Fruit fly (Drosophila melanogaster) whole organism, embryonic: ENCODE data around the gene CG43338.

ENCODE experiments used
- CG10431 ChIP-seq: fragments of 200-800 bp; sonication (Bioruptor generic); optimal IDR thresholded peaks from 3 replicates; lab custom pipeline; 2018; ENCODE audit warnings: missing biosample characterization, mild to moderate bottlenecking, missing genetic modification characterization
- CG11696 ChIP-seq: fragments of 200-800 bp; sonication (Bioruptor generic); IDR thresholded peaks from 2 replicates; pipeline ENCODE4 v1.3.6; 2022; ENCODE audit warnings: missing biosample characterization, missing genetic modification characterization
- CG1233 ChIP-seq: fragments of 200-800 bp; sonication (Bioruptor generic); optimal IDR thresholded peaks from 4 replicates; lab custom pipeline; 2018; ENCODE audit warnings: missing biosample characterization, mild to moderate bottlenecking, missing genetic modification characterization
- CG13287 ChIP-seq: fragments of 200-800 bp; sonication (Bioruptor generic); IDR thresholded peaks from 2 replicates; pipeline ENCODE4 v1.3.6; 2022; ENCODE audit warnings: missing biosample characterization, missing genetic modification characterization; ENCODE audit not compliant: partially characterized antibody
- CG13894 ChIP-seq: fragments of 200-800 bp; sonication (Bioruptor generic); optimal IDR thresholded peaks from 3 replicates; lab custom pipeline; 2018; ENCODE audit warnings: missing biosample characterization, mild to moderate bottlenecking, missing genetic modification characterization, moderate library complexity
- CG14667 ChIP-seq: fragments of 200-800 bp; sonication (Bioruptor generic); IDR thresholded peaks from 2 replicates; pipeline ENCODE4 v1.3.6; 2022; ENCODE audit warnings: missing biosample characterization, missing genetic modification characterization
- CG15514 ChIP-seq: fragments of 200-800 bp; sonication (Bioruptor generic); optimal IDR thresholded peaks from 3 replicates; lab custom pipeline; 2017; ENCODE audit warnings: missing biosample characterization, missing genetic modification characterization, mild to moderate bottlenecking, moderate library complexity, missing genetic modification reagents
- CG17912 ChIP-seq: fragments of 200-800 bp; sonication (Bioruptor generic); optimal IDR thresholded peaks from 2 replicates; lab custom pipeline; 2018; ENCODE audit warnings: missing biosample characterization, mild to moderate bottlenecking, missing genetic modification characterization
- CG2120 ChIP-seq: fragments of 200-800 bp; sonication (Bioruptor generic); optimal IDR thresholded peaks from 3 replicates; lab custom pipeline; 2016; ENCODE audit warnings: missing biosample characterization, missing genetic modification characterization
- CG2712 ChIP-seq: fragments of 200-800 bp; optimal IDR thresholded peaks from 3 replicates; lab custom pipeline; 2019; ENCODE audit warnings: missing biosample characterization, mild to moderate bottlenecking, missing genetic modification characterization, moderate library complexity
- CG2875 ChIP-seq: fragments of 200-800 bp; sonication (Bioruptor generic); optimal IDR thresholded peaks from 2 replicates; lab custom pipeline; 2017; ENCODE audit warnings: missing biosample characterization, mild to moderate bottlenecking, missing genetic modification characterization, missing genetic modification reagents
- CG6683 ChIP-seq: fragments of 200-800 bp; sonication (Bioruptor generic); optimal IDR thresholded peaks from 2 replicates; lab custom pipeline; 2017; ENCODE audit warnings: missing biosample characterization, mild to moderate bottlenecking, missing genetic modification characterization, missing genetic modification reagents
- CG7372 ChIP-seq: fragments of 200-800 bp; sonication (Bioruptor generic); IDR thresholded peaks from 2 replicates; pipeline ENCODE4 v1.3.6; 2022; ENCODE audit warnings: missing biosample characterization, missing genetic modification characterization
- CG8281 ChIP-seq: fragments of 200-800 bp; sonication (Bioruptor generic); optimal IDR thresholded peaks from 2 replicates; lab custom pipeline; 2018; ENCODE audit warnings: missing biosample characterization, mild to moderate bottlenecking, missing genetic modification characterization, moderate library complexity
- CG9437 ChIP-seq: fragments of 200-800 bp; sonication (Bioruptor generic); optimal IDR thresholded peaks from 2 replicates; lab custom pipeline; 2018; ENCODE audit warnings: missing biosample characterization, mild to moderate bottlenecking, missing genetic modification characterization
- CkIIα-i1 ChIP-seq: fragments of 200-800 bp; sonication (Bioruptor generic); IDR thresholded peaks from 2 replicates; pipeline ENCODE4 v1.3.6; 2022; ENCODE audit warnings: missing biosample characterization, missing genetic modification characterization
- Ets97D ChIP-seq: fragments of 200-800 bp; sonication (Bioruptor generic); optimal IDR thresholded peaks from 3 replicates; lab custom pipeline; 2016; ENCODE audit warnings: missing biosample characterization, missing genetic modification characterization
- HLH4C ChIP-seq: fragments of 200-800 bp; sonication (Bioruptor generic); IDR thresholded peaks from 3 replicates; pipeline ENCODE4 v1.3.6; 2022; ENCODE audit warnings: missing biosample characterization, missing genetic modification characterization; ENCODE audit not compliant: partially characterized antibody
- HmgD ChIP-seq: fragments of 200-800 bp; sonication (Bioruptor generic); optimal IDR thresholded peaks from 3 replicates; lab custom pipeline; 2016; ENCODE audit warnings: missing biosample characterization, missing genetic modification characterization
- Hr78 ChIP-seq, 2 experiments: fragments of 200-800 bp in 1 of 2; fragments of >200 bp in 1 of 2; sonication (Bioruptor generic) in 1 of 2; optimal IDR thresholded peaks; 2 replicates each; lab custom pipeline; 2017 to 2019; ENCODE audit warnings: missing biosample characterization in 2 of 2, missing genetic modification characterization in 2 of 2, mild to moderate bottlenecking in 1 of 2, moderate library complexity in 1 of 2
- Lpt ChIP-seq: fragments of >200 bp; optimal IDR thresholded peaks from 2 replicates; lab custom pipeline; 2018; ENCODE audit warnings: missing biosample characterization, missing genetic modification characterization
- Med ChIP-seq: fragments of 200-800 bp; sonication (Bioruptor generic); peaks from one replicate; lab custom pipeline; 2016; ENCODE audit warnings: missing biosample characterization, missing genetic modification characterization, mild to moderate bottlenecking, inconsistent platforms, moderate library complexity
- NK7.1 ChIP-seq: fragments of 200-800 bp; sonication (Bioruptor generic); optimal IDR thresholded peaks from 3 replicates; lab custom pipeline; 2016; ENCODE audit warnings: missing biosample characterization, missing genetic modification characterization
- NfI ChIP-seq: fragments of 200-800 bp; sonication (Bioruptor generic); optimal IDR thresholded peaks from 3 replicates; lab custom pipeline; 2018; ENCODE audit warnings: missing biosample characterization, mild to moderate bottlenecking, missing genetic modification characterization, moderate library complexity
- Rx ChIP-seq: fragments of 200-800 bp; sonication (Bioruptor generic); IDR thresholded peaks from 2 replicates; pipeline ENCODE4 v1.3.6; 2022; ENCODE audit warnings: missing biosample characterization, missing genetic modification characterization
- Six4 ChIP-seq: fragments of 200-800 bp; sonication (Bioruptor generic); optimal IDR thresholded peaks from 2 replicates; lab custom pipeline; 2016; ENCODE audit warnings: missing biosample characterization, missing genetic modification characterization
- Sox102F ChIP-seq: fragments of 200-800 bp; sonication (Bioruptor generic); optimal IDR thresholded peaks from 2 replicates; lab custom pipeline; 2018; ENCODE audit warnings: missing biosample characterization, mild to moderate bottlenecking, missing genetic modification characterization, moderate library complexity
- TFAM ChIP-seq: fragments of 200-800 bp; sonication (Bioruptor generic); optimal IDR thresholded peaks from 2 replicates; lab custom pipeline; 2017; ENCODE audit warnings: missing biosample characterization, missing genetic modification characterization, inconsistent platforms
- Xrp1 ChIP-seq: fragments of 200-800 bp; sonication (Bioruptor generic); IDR thresholded peaks from 2 replicates; pipeline ENCODE4 v1.3.6; 2022; ENCODE audit warnings: missing biosample characterization, missing genetic modification characterization
- bab2 ChIP-seq: fragments of 200-800 bp; sonication (Bioruptor generic); optimal IDR thresholded peaks from 2 replicates; lab custom pipeline; 2016; ENCODE audit warnings: missing biosample characterization, missing genetic modification characterization
- bcd ChIP-seq: fragments of 200-800 bp; sonication (Bioruptor generic); optimal IDR thresholded peaks from 2 replicates; lab custom pipeline; 2017; ENCODE audit warnings: missing biosample characterization, mild to moderate bottlenecking, missing genetic modification characterization
- bsh ChIP-seq, 2 experiments: fragments of 200-800 bp; sonication (Bioruptor generic); optimal IDR thresholded peaks; 2 replicates each; lab custom pipeline; 2017 to 2018; ENCODE audit warnings: mild to moderate bottlenecking in 2 of 2, missing biosample characterization in 2 of 2, missing genetic modification characterization in 2 of 2, moderate library complexity in 1 of 2
- btn ChIP-seq: fragments of 200-800 bp; sonication (Bioruptor generic); optimal IDR thresholded peaks from 2 replicates; lab custom pipeline; 2016; ENCODE audit warnings: missing biosample characterization, missing genetic modification characterization
- cg ChIP-seq: fragments of 200-800 bp; sonication (Bioruptor generic); optimal IDR thresholded peaks from 3 replicates; lab custom pipeline; 2019; ENCODE audit warnings: missing biosample characterization, mild to moderate bottlenecking, missing genetic modification characterization, moderate library complexity
- dimm ChIP-seq: fragments of 200-800 bp; sonication (Bioruptor generic); IDR thresholded peaks from 2 replicates; pipeline ENCODE4 v1.3.6; 2022; ENCODE audit warnings: missing biosample characterization, missing genetic modification characterization
- ewg ChIP-seq: fragments of 200-800 bp; sonication (Bioruptor generic); optimal IDR thresholded peaks from 3 replicates; lab custom pipeline; 2017; ENCODE audit warnings: mild to moderate bottlenecking, missing biosample characterization, missing genetic modification reagents, missing genetic modification characterization
- fd102C ChIP-seq: fragments of 200-800 bp; sonication (Bioruptor generic); optimal IDR thresholded peaks from 2 replicates; lab custom pipeline; 2018; ENCODE audit warnings: missing biosample characterization, mild to moderate bottlenecking, missing genetic modification characterization, moderate library complexity
- ham ChIP-seq: fragments of 200-800 bp; sonication (Bioruptor generic); IDR thresholded peaks from 2 replicates; pipeline ENCODE4 v1.3.6; 2022; ENCODE audit warnings: missing biosample characterization, missing genetic modification characterization
- klu ChIP-seq: fragments of 200-800 bp; sonication (Bioruptor generic); IDR thresholded peaks from 2 replicates; pipeline ENCODE4 v1.3.6; 2022; ENCODE audit warnings: missing biosample characterization, missing genetic modification characterization
- oc ChIP-seq: fragments of 200-800 bp; sonication (Bioruptor generic); optimal IDR thresholded peaks from 2 replicates; lab custom pipeline; 2018; ENCODE audit warnings: missing biosample characterization, mild to moderate bottlenecking, missing genetic modification characterization, moderate library complexity
- otp ChIP-seq: fragments of 200-800 bp; sonication (Bioruptor generic); IDR thresholded peaks from 3 replicates; pipeline ENCODE4, ENCODE4 v1.3.6; 2022; ENCODE audit warnings: missing biosample characterization, missing genetic modification characterization
- prd ChIP-seq, 3 experiments: fragments of >200 bp in 2 of 3; fragments of 200-800 bp in 1 of 3; sonication (Bioruptor generic) in 1 of 3; optimal IDR thresholded peaks in 2 of 3; IDR thresholded peaks in 1 of 3; 2 replicates in 2 of 3; 3 replicates in 1 of 3; pipeline versions ENCODE4 v1.3.6 to Lab custom; 2017 to 2022; ENCODE audit warnings: missing biosample characterization in 1 of 3, missing genetic modification characterization in 1 of 3
- run ChIP-seq: fragments of 200-800 bp; sonication (Bioruptor generic); optimal IDR thresholded peaks from 3 replicates; lab custom pipeline; 2018; ENCODE audit warnings: missing biosample characterization, mild to moderate bottlenecking, missing genetic modification characterization
- sd ChIP-seq: fragments of 200-800 bp; sonication (Bioruptor generic); optimal IDR thresholded peaks from 3 replicates; lab custom pipeline; 2018; ENCODE audit warnings: missing biosample characterization, mild to moderate bottlenecking, missing genetic modification characterization, moderate library complexity
- slou ChIP-seq: fragments of 200-800 bp; sonication (Bioruptor generic); optimal IDR thresholded peaks from 3 replicates; lab custom pipeline; 2016; ENCODE audit warnings: missing biosample characterization, missing genetic modification characterization
- ttk ChIP-seq: fragments of 200-800 bp; sonication (Bioruptor generic); IDR thresholded peaks from 2 replicates; pipeline ENCODE4 v2.1.2; 2022; ENCODE audit warnings: missing biosample characterization, missing genetic modification characterization
- tup ChIP-seq: fragments of 200-800 bp; sonication (Bioruptor generic); optimal IDR thresholded peaks from 2 replicates; lab custom pipeline; 2016; ENCODE audit warnings: missing biosample characterization, mild to moderate bottlenecking, missing genetic modification characterization, moderate library complexity
- vvl ChIP-seq: fragments of 200-800 bp; sonication (Bioruptor generic); IDR thresholded peaks from 2 replicates; pipeline ENCODE4 v1.3.6; 2022; ENCODE audit warnings: missing biosample characterization, missing genetic modification characterization

The CG43338 gene

dm6 chr2L:18620153-18620552 is 50.9 kb downstream of the CG43338 start:
- TF ChIP-seq oc (tag; lab: Kevin White, UChicago) (peak; percentile 76), CG10431 (GFP tag; lab: Kevin White, UChicago) (peak; percentile 19), cg (GFP tag; lab: Kevin White, UChicago) (peak; percentile 19), CG1233 (no peak), Hr78 (GFP tag; optimal IDR thresholded peaks at IDR 0.05; lab: Kevin White, UChicago) (peak in 1 of 2 experiments; percentile 54), vvl (GFP tag; lab: Robert Waterston, UW) (peak; percentile 56; the same call in 1 of the 2 replicates), Xrp1 (GFP tag; lab: Robert Waterston, UW) (0 out of 2 replicates have a peak, but pooled peaks have one; percentile 11), CG13894 (tag; lab: Kevin White, UChicago) (peak; percentile 0), otp (GFP tag; lab: Robert Waterston, UW) (0 out of 3 replicates have a peak, but pooled peaks have one; percentile 21), CG2712 (no peak), fd102C (no peak), bab2 (GFP tag; lab: Kevin White, UChicago) (no peak)

- TF ChIP-seq CG7372 (GFP tag; lab: Robert Waterston, UW) (no peak), sd (tag; lab: Kevin White, UChicago) (no peak), Med (GFP tag; lab: Kevin White, UChicago) (peak; percentile 93), slou (GFP tag; lab: Kevin White, UChicago) (no peak), klu (GFP tag; lab: Robert Waterston, UW) (no peak), ttk (peak; percentile 60; the same call in 1 of the 2 replicates), ewg (GFP tag; lab: Kevin White, UChicago) (peak; percentile 19), CG14667 (GFP tag; lab: Robert Waterston, UW) (peak; percentile 46; the same call in 1 of the 2 replicates), prd (optimal IDR thresholded peaks at IDR 0.05; lab: Kevin White, UChicago) (no peak), prd (GFP tag; IDR thresholded peaks at IDR 0.05; lab: Robert Waterston, UW) (peak; percentile 67), bcd (GFP tag; lab: Kevin White, UChicago) (peak; percentile 57), tup (GFP tag; lab: Kevin White, UChicago) (no peak), CG8281 (tag; lab: Kevin White, UChicago) (peak; percentile 53), NK7.1 (GFP tag; lab: Kevin White, UChicago) (no peak), CkIIα-i1 (no peak), HLH4C (0 out of 3 replicates have a peak, but pooled peaks have one; percentile 37), HmgD (GFP tag; lab: Kevin White, UChicago) (no peak), Lpt (GFP tag; lab: Kevin White, UChicago) (no peak), CG6683 (GFP tag; lab: Kevin White, UChicago) (peak; percentile 68), CG11696 (GFP tag; lab: Robert Waterston, UW) (peak; percentile 71), bsh (GFP tag; optimal IDR thresholded peaks at IDR 0.05; lab: Kevin White, UChicago) (peak; percentile 33 to 37), CG13287 (GFP tag; lab: Robert Waterston, UW) (peak; percentile 50; the same call in 1 of the 2 replicates), dimm (GFP tag; lab: Robert Waterston, UW) (no peak), CG2120 (GFP tag; lab: Kevin White, UChicago) (peak; percentile 40), CG9437 (GFP tag; lab: Kevin White, UChicago) (peak; percentile 3), CG15514 (GFP tag; lab: Kevin White, UChicago) (peak; percentile 68), CG2875 (GFP tag; lab: Kevin White, UChicago) (peak; percentile 60), Six4 (GFP tag; lab: Kevin White, UChicago) (peak; percentile 65), run (tag; lab: Kevin White, UChicago) (peak; percentile 60), Ets97D (GFP tag; lab: Kevin White, UChicago) (no peak), CG17912 (GFP tag; lab: Kevin White, UChicago) (no peak), Rx (GFP tag; lab: Robert Waterston, UW) (no peak; the same call in 1 of the 2 replicates), TFAM (GFP tag; lab: Kevin White, UChicago) (no peak), ham (GFP tag; lab: Robert Waterston, UW) (no peak), Sox102F (GFP tag; lab: Kevin White, UChicago) (peak; percentile 16), otp (GFP tag; lab: Robert Waterston, UW) (peak; percentile 43; the same call in 2 of the 3 replicates), cg (GFP tag; lab: Kevin White, UChicago) (no peak), btn (GFP tag; lab: Kevin White, UChicago) (no peak), NfI (GFP tag; lab: Kevin White, UChicago) (no peak)
Measured at dm6 chr2L:18617003-18617402, 54.0 kb downstream of the CG43338 start, which contains the start of gene MESR3. Gene MESR3 (plus strand): TSS chr2L:18617256.
